Fruit fly (Drosophila melanogaster) whole organism, embryonic: ENCODE data around the gene CG13667.

Experiments used
- Asciz ChIP-seq: fragments of 200-800 bp; sonication (Bioruptor generic); optimal IDR thresholded peaks from 2 replicates; lab custom pipeline; 2017; ENCODE audit warnings: missing biosample characterization, mild to moderate bottlenecking, missing genetic modification characterization, missing genetic modification reagents
- Atf-2 ChIP-seq: fragments of 200-800 bp; sonication (Bioruptor generic); optimal IDR thresholded peaks from 2 replicates; lab custom pipeline; 2016; ENCODE audit warnings: missing biosample characterization, missing genetic modification characterization
- B-H2 ChIP-seq: fragments of 200-800 bp; sonication (Bioruptor generic); optimal IDR thresholded peaks from 2 replicates; lab custom pipeline; 2018; ENCODE audit warnings: missing biosample characterization, mild to moderate bottlenecking, missing genetic modification characterization
- BtbVII ChIP-seq: fragments of 200-800 bp; sonication (Bioruptor generic); optimal IDR thresholded peaks from 3 replicates; lab custom pipeline; 2017; ENCODE audit warnings: missing biosample characterization, mild to moderate bottlenecking, missing genetic modification characterization
- CG10209 ChIP-seq: fragments of 200-800 bp; sonication (Bioruptor generic); optimal IDR thresholded peaks from 3 replicates; lab custom pipeline; 2017; ENCODE audit warnings: missing biosample characterization, mild to moderate bottlenecking, missing genetic modification characterization, missing genetic modification reagents
- CG11247 ChIP-seq: fragments of 200-800 bp; sonication (Bioruptor generic); IDR thresholded peaks from 2 replicates; pipeline ENCODE4 v1.3.6; 2022; ENCODE audit warnings: missing biosample characterization, missing genetic modification characterization
- CG11456 ChIP-seq: fragments of 200-800 bp; sonication (Bioruptor generic); IDR thresholded peaks from 3 replicates; pipeline ENCODE4 v1.3.6; 2022; ENCODE audit warnings: missing biosample characterization, missing genetic modification characterization
- CG11560 ChIP-seq: fragments of 200-800 bp; sonication (Bioruptor generic); IDR thresholded peaks from 3 replicates; pipeline ENCODE4 v1.3.6; 2022; ENCODE audit warnings: missing biosample characterization, missing genetic modification characterization
- CG15011 ChIP-seq: fragments of 200-800 bp; sonication (Bioruptor generic); optimal IDR thresholded peaks from 3 replicates; lab custom pipeline; 2018; ENCODE audit warnings: missing biosample characterization, mild to moderate bottlenecking, missing genetic modification characterization
- CG15073 ChIP-seq: fragments of 200-800 bp; sonication (Bioruptor generic); optimal IDR thresholded peaks from 2 replicates; lab custom pipeline; 2016; ENCODE audit warnings: missing biosample characterization, missing genetic modification characterization
- CG1647 ChIP-seq: fragments of 200-800 bp; sonication (Bioruptor generic); optimal IDR thresholded peaks from 3 replicates; lab custom pipeline; 2016; ENCODE audit warnings: missing biosample characterization, missing genetic modification characterization
- CG16863 ChIP-seq: fragments of 200-800 bp; sonication (Bioruptor generic); optimal IDR thresholded peaks from 3 replicates; lab custom pipeline; 2016; ENCODE audit warnings: missing biosample characterization, missing genetic modification characterization
- CG17359 ChIP-seq: fragments of 200-800 bp; sonication (Bioruptor generic); optimal IDR thresholded peaks from 3 replicates; lab custom pipeline; 2018; ENCODE audit warnings: missing biosample characterization, mild to moderate bottlenecking, missing genetic modification characterization, moderate library complexity
- CG18262 ChIP-seq: fragments of 200-800 bp; optimal IDR thresholded peaks from 3 replicates; lab custom pipeline; 2019; ENCODE audit warnings: missing biosample characterization, mild to moderate bottlenecking, missing genetic modification characterization, moderate library complexity
- CG2202 ChIP-seq: fragments of 200-800 bp; sonication (Bioruptor generic); optimal IDR thresholded peaks from 2 replicates; lab custom pipeline; 2018; ENCODE audit warnings: missing biosample characterization, mild to moderate bottlenecking, missing genetic modification characterization
- CG31388 ChIP-seq: fragments of 200-800 bp; sonication (Bioruptor generic); optimal IDR thresholded peaks from 2 replicates; lab custom pipeline; 2016; ENCODE audit warnings: missing biosample characterization, missing genetic modification characterization
- CG31441 ChIP-seq: fragments of 200-800 bp; sonication (Bioruptor generic); IDR thresholded peaks from 2 replicates; pipeline ENCODE4 v1.3.6; 2022; ENCODE audit warnings: missing biosample characterization, missing genetic modification characterization
- CG3847 ChIP-seq: fragments of 200-800 bp; sonication (Bioruptor generic); IDR thresholded peaks from 2 replicates; pipeline ENCODE4 v1.3.6; 2022; ENCODE audit warnings: missing biosample characterization, missing genetic modification characterization
- CG4360 ChIP-seq: fragments of 200-800 bp; sonication (Bioruptor generic); IDR thresholded peaks from 2 replicates; pipeline ENCODE4 v1.3.6; 2022; ENCODE audit warnings: missing biosample characterization, missing genetic modification characterization
- CG4730 ChIP-seq: fragments of 200-800 bp; sonication (Bioruptor generic); IDR thresholded peaks from 2 replicates; pipeline ENCODE4 v1.3.6; 2022; ENCODE audit warnings: missing biosample characterization, missing genetic modification characterization
- CG5180 ChIP-seq: fragments of 200-800 bp; sonication (Bioruptor generic); optimal IDR thresholded peaks from 3 replicates; lab custom pipeline; 2017; ENCODE audit warnings: missing biosample characterization, missing genetic modification characterization, mild to moderate bottlenecking, moderate library complexity, missing genetic modification reagents
- CG5953 ChIP-seq: fragments of 200-800 bp; sonication (Bioruptor generic); IDR thresholded peaks from 2 replicates; pipeline ENCODE4 v1.3.6; 2022; ENCODE audit warnings: missing biosample characterization, missing genetic modification characterization
- CG8089 ChIP-seq: fragments of 200-800 bp; sonication (Bioruptor generic); optimal IDR thresholded peaks from 3 replicates; lab custom pipeline; 2016; ENCODE audit warnings: missing biosample characterization, missing genetic modification characterization
- CG9817 ChIP-seq: fragments of 200-800 bp; sonication (Bioruptor generic); optimal IDR thresholded peaks from 2 replicates; lab custom pipeline; 2018; ENCODE audit warnings: missing biosample characterization, mild to moderate bottlenecking, missing genetic modification characterization, moderate library complexity
- Dp ChIP-seq: fragments of 200-800 bp; sonication (Bioruptor generic); optimal IDR thresholded peaks from 2 replicates; lab custom pipeline; 2018; ENCODE audit warnings: missing biosample characterization, mild to moderate bottlenecking, missing genetic modification characterization, moderate library complexity
- GATAe ChIP-seq: fragments of 200-800 bp; sonication (Bioruptor generic); conservative IDR thresholded peaks from 2 replicates; pipeline ENCODE4 v1.3.6; 2022; ENCODE audit warnings: missing biosample characterization, missing genetic modification characterization
- Gsc ChIP-seq: fragments of 200-800 bp; sonication (Bioruptor generic); IDR thresholded peaks from 2 replicates; pipeline ENCODE4 v1.3.6; 2022; ENCODE audit warnings: missing biosample characterization, missing genetic modification characterization
- HmgD ChIP-seq: fragments of 200-800 bp; sonication (Bioruptor generic); optimal IDR thresholded peaks from 3 replicates; lab custom pipeline; 2016; ENCODE audit warnings: missing biosample characterization, missing genetic modification characterization
- HmgZ ChIP-seq: fragments of 200-800 bp; sonication (Bioruptor generic); optimal IDR thresholded peaks from 2 replicates; lab custom pipeline; 2018; ENCODE audit warnings: missing biosample characterization, mild to moderate bottlenecking, missing genetic modification characterization
- Hmx ChIP-seq: fragments of 200-800 bp; sonication (Bioruptor generic); optimal IDR thresholded peaks from 2 replicates; lab custom pipeline; 2016; ENCODE audit warnings: missing biosample characterization, missing genetic modification characterization
- Opbp ChIP-seq: fragments of 200-800 bp; sonication (Bioruptor generic); IDR thresholded peaks from 3 replicates; pipeline ENCODE4 v1.3.6; 2022; ENCODE audit warnings: missing biosample characterization, missing genetic modification characterization; ENCODE audit not compliant: partially characterized antibody
- Poxn ChIP-seq: fragments of 200-800 bp; sonication (Bioruptor generic); IDR thresholded peaks from 2 replicates; pipeline ENCODE4 v1.3.6; 2022; ENCODE audit warnings: missing biosample characterization, missing genetic modification characterization
- Sin3A ChIP-seq: fragments of >200 bp; optimal IDR thresholded peaks from 2 replicates; lab custom pipeline; 2018
- Trl ChIP-seq, 3 experiments: fragments of >200 bp in 2 of 3; fragments of 200-800 bp in 1 of 3; sonication (Bioruptor generic) in 1 of 3; optimal IDR thresholded peaks; 2 replicates in 1 of 3; 3 replicates in 2 of 3; lab custom pipeline; 2016 to 2017; ENCODE audit warnings: missing biosample characterization in 1 of 3, missing genetic modification characterization in 1 of 3
- ac ChIP-seq: fragments of 200-800 bp; sonication (Bioruptor generic); optimal IDR thresholded peaks from 3 replicates; lab custom pipeline; 2017; ENCODE audit warnings: missing biosample characterization, mild to moderate bottlenecking, missing genetic modification characterization
- bigmax ChIP-seq: fragments of 200-800 bp; sonication (Bioruptor generic); optimal IDR thresholded peaks from 2 replicates; lab custom pipeline; 2018; ENCODE audit warnings: missing biosample characterization, mild to moderate bottlenecking, missing genetic modification characterization
- cg ChIP-seq: fragments of 200-800 bp; sonication (Bioruptor generic); optimal IDR thresholded peaks from 3 replicates; lab custom pipeline; 2019; ENCODE audit warnings: missing biosample characterization, mild to moderate bottlenecking, missing genetic modification characterization, moderate library complexity
- chinmo ChIP-seq: fragments of 200-800 bp; sonication (Bioruptor generic); IDR thresholded peaks from 4 replicates; pipeline ENCODE4 v1.3.6; 2022; ENCODE audit warnings: missing biosample characterization, missing genetic modification characterization; ENCODE audit not compliant: partially characterized antibody
- dysf ChIP-seq: fragments of 200-800 bp; sonication (Bioruptor generic); IDR thresholded peaks from 3 replicates; pipeline ENCODE4 v1.3.6; 2022; ENCODE audit warnings: missing biosample characterization, missing genetic modification characterization
- gsb ChIP-seq: fragments of 200-800 bp; sonication (Bioruptor generic); IDR thresholded peaks from 2 replicates; pipeline ENCODE4 v1.3.6; 2022; ENCODE audit warnings: missing biosample characterization, missing genetic modification characterization
- gsb-n ChIP-seq: fragments of 200-800 bp; sonication (Bioruptor generic); optimal IDR thresholded peaks from 3 replicates; lab custom pipeline; 2018; ENCODE audit warnings: missing biosample characterization, mild to moderate bottlenecking, missing genetic modification characterization
- ind ChIP-seq: fragments of 200-800 bp; sonication (Bioruptor generic); optimal IDR thresholded peaks from 3 replicates; lab custom pipeline; 2016; ENCODE audit warnings: missing biosample characterization, missing genetic modification characterization
- insv ChIP-seq, 2 experiments: fragments of 200-800 bp; sonication (Bioruptor generic); optimal IDR thresholded peaks; 3 replicates each; lab custom pipeline; 2016 to 2018; ENCODE audit warnings: missing biosample characterization in 2 of 2, missing genetic modification characterization in 2 of 2
- nerfin-2 ChIP-seq: fragments of 200-800 bp; sonication (Bioruptor generic); IDR thresholded peaks from 2 replicates; pipeline ENCODE4 v1.3.6; 2022; ENCODE audit warnings: missing biosample characterization, missing genetic modification characterization; ENCODE audit not compliant: partially characterized antibody
- odd ChIP-seq: fragments of 200-800 bp; sonication (Bioruptor generic); optimal IDR thresholded peaks from 2 replicates; lab custom pipeline; 2017; ENCODE audit warnings: missing biosample characterization, mild to moderate bottlenecking, missing genetic modification characterization
- schlank ChIP-seq: fragments of 200-800 bp; sonication (Bioruptor generic); optimal IDR thresholded peaks from 2 replicates; lab custom pipeline; 2018; ENCODE audit warnings: missing biosample characterization, mild to moderate bottlenecking, missing genetic modification characterization
- tna ChIP-seq: fragments of 200-800 bp; sonication (Bioruptor generic); IDR thresholded peaks from 2 replicates; pipeline ENCODE4 v1.3.6; 2022; ENCODE audit warnings: missing biosample characterization, missing genetic modification characterization; ENCODE audit not compliant: partially characterized antibody
- vnd ChIP-seq: fragments of 200-800 bp; sonication (Bioruptor generic); IDR thresholded peaks from 3 replicates; pipeline ENCODE4 v1.3.6; 2022; ENCODE audit warnings: missing biosample characterization, missing genetic modification characterization; ENCODE audit not compliant: partially characterized antibody
- yki ChIP-seq: fragments of >200 bp; optimal IDR thresholded peaks from 3 replicates; lab custom pipeline; 2018

The CG13667 gene

dm6 chr3L:8440771-8441549 lies 35.7 kb downstream of the CG13667 start (continued):
- no peak for TF ChIP-seq cg (GFP tag; lab: Kevin White, UChicago)
- no peak for TF ChIP-seq CG15073 (GFP tag; lab: Kevin White, UChicago)
- peak; percentile 7 for TF ChIP-seq HmgZ (tag; lab: Kevin White, UChicago)
- no peak for TF ChIP-seq CG5180
- no peak for TF ChIP-seq nerfin-2 (GFP tag; lab: Robert Waterston, UW)
- TF ChIP-seq ind (GFP tag; lab: Kevin White, UChicago), result peak; percentile 54
- no peak for TF ChIP-seq Trl (optimal IDR thresholded peaks at IDR 0.05; lab: Kevin White, UChicago)
- peak; percentile 28 for TF ChIP-seq Trl (GFP tag; optimal IDR thresholded peaks at IDR 0.05; lab: Kevin White, UChicago)
- no peak for TF ChIP-seq CG8089 (GFP tag; lab: Kevin White, UChicago)
- TF ChIP-seq insv (GFP tag; optimal IDR thresholded peaks at IDR 0.05; lab: Kevin White, UChicago), result no peak
- no peak for TF ChIP-seq ac (GFP tag; lab: Kevin White, UChicago)
- TF ChIP-seq Atf-2 (GFP tag; lab: Kevin White, UChicago), result peak; percentile 28
- TF ChIP-seq CG3847 (GFP tag; lab: Robert Waterston, UW), result no peak
- TF ChIP-seq CG31388 (GFP tag; lab: Kevin White, UChicago), result no peak
- no peak for TF ChIP-seq CG18262 (tag; lab: Kevin White, UChicago)
- TF ChIP-seq B-H2 (GFP tag; lab: Kevin White, UChicago), result no peak
- TF ChIP-seq CG2202, result no peak
- no peak for TF ChIP-seq CG15011 (GFP tag; lab: Kevin White, UChicago)
- no peak for TF ChIP-seq Sin3A
- no peak for TF ChIP-seq Asciz (GFP tag; lab: Kevin White, UChicago)
- no peak for TF ChIP-seq Opbp (GFP tag; lab: Robert Waterston, UW)
- peak; percentile 53; the same call in 1 of the 4 replicates for TF ChIP-seq chinmo (GFP tag; lab: Robert Waterston, UW)
- no peak for TF ChIP-seq gsb-n
- TF ChIP-seq CG11560 (tag; lab: Robert Waterston, UW), result no peak
- TF ChIP-seq GATAe, result no peak
- TF ChIP-seq CG5953, result no peak
- peak; percentile 20 for TF ChIP-seq CG16863
- no peak for TF ChIP-seq Hmx (GFP tag; lab: Kevin White, UChicago)
- TF ChIP-seq Gsc, result no peak
- no peak for TF ChIP-seq yki (lab: Kevin White, UChicago)
- TF ChIP-seq CG9817 (tag; lab: Kevin White, UChicago), result no peak
- TF ChIP-seq BtbVII (GFP tag; lab: Kevin White, UChicago), result no peak
- no peak for TF ChIP-seq HmgD (GFP tag; lab: Kevin White, UChicago)
- TF ChIP-seq gsb, result no peak
- TF ChIP-seq CG10209, result no peak
- no peak; the same call in 1 of the 2 replicates for TF ChIP-seq CG4360 (GFP tag; lab: Robert Waterston, UW)

DNA sequence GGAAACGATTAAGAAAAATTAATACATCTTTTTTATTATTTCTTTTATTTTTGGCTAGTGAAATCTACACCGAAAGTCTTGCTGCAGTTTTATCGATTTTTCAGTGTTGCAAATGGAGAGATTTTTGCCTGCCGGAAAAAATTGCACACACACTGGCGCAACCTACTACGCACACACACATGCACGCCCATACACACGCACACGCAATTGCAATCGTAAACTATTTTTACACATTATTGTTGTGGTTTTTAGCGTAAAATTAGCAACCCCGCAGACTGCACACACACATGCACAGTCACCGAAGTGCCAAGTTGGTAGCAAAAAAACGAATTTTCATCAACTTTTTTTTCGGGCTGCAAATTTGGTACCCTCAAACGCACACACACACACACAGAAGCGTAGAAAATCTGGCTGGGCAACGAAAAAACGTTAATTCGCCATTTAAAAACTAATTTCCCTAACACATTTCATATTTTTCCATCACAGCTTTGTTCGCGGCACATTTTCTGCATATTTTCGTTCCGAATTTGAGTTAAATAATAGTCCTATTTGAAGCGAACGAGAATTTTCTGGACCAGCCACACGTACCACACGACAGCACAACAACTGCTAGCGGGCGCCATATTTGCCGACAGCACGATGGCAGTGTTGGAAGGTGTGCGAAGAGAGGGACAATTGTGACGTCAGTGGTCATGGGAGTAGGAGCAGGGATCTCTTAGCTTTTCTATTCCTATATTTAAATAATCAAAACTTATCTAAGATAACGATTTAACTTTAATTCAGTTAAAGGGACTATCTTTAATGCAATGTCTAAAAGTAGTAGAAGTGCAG lies 36.7 kb downstream of the CG13667 start, which contains the start of gene Unr:
Unr (minus strand) TSS at position 637 of the 831 bp plus-strand sequence.
- TF ChIP-seq schlank (tag; lab: Kevin White, UChicago) (peak; percentile 71), Poxn (GFP tag; lab: Robert Waterston, UW) (no peak), CG11247 (peak; percentile 81), CG15073 (GFP tag; lab: Kevin White, UChicago) (peak; percentile 9), tna (GFP tag; lab: Robert Waterston, UW) (no peak), CG31441 (GFP tag; lab: Robert Waterston, UW) (peak; percentile 73), CG4730 (GFP tag; lab: Robert Waterston, UW) (peak; percentile 72), CG1647 (GFP tag; lab: Kevin White, UChicago) (peak; percentile 73), odd (GFP tag; lab: Kevin White, UChicago) (peak; percentile 66), CG17359 (tag; lab: Kevin White, UChicago) (peak; percentile 78), Dp (peak; percentile 29), bigmax (GFP tag; lab: Kevin White, UChicago) (no peak), CG11456 (GFP tag; lab: Robert Waterston, UW) (no peak), dysf (GFP tag; lab: Robert Waterston, UW) (peak; percentile 81), vnd (GFP tag; lab: Robert Waterston, UW) (no peak)
